Fruit fly (Drosophila melanogaster) whole organism, embryonic: Measurements from ENCODE around the gene heix.

Experiments
- B-H1 ChIP-seq: fragments of 200-800 bp; sonication (Bioruptor generic); IDR thresholded peaks from 3 replicates; pipeline ENCODE4 v1.3.6; 2022; ENCODE audit warnings: missing biosample characterization, missing genetic modification characterization
- BtbVII ChIP-seq: fragments of 200-800 bp; sonication (Bioruptor generic); optimal IDR thresholded peaks from 3 replicates; lab custom pipeline; 2017; ENCODE audit warnings: missing biosample characterization, mild to moderate bottlenecking, missing genetic modification characterization
- CG10366 ChIP-seq: fragments of 200-800 bp; sonication (Bioruptor generic); IDR thresholded peaks from 2 replicates; pipeline ENCODE4 v1.3.6; 2022; ENCODE audit warnings: missing biosample characterization, missing genetic modification characterization
- CG11093 ChIP-seq: fragments of 200-800 bp; sonication (Bioruptor generic); IDR thresholded peaks from 3 replicates; pipeline ENCODE4 v1.3.6; 2022; ENCODE audit warnings: missing biosample characterization, missing genetic modification characterization
- CG11398 ChIP-seq: fragments of 200-800 bp; sonication (Bioruptor generic); optimal IDR thresholded peaks from 2 replicates; lab custom pipeline; 2016; ENCODE audit warnings: missing biosample characterization, missing genetic modification characterization
- CG11723 ChIP-seq: fragments of 200-800 bp; sonication (Bioruptor generic); optimal IDR thresholded peaks from 2 replicates; lab custom pipeline; 2017; ENCODE audit warnings: missing biosample characterization, mild to moderate bottlenecking, missing genetic modification characterization
- CG12155 ChIP-seq: fragments of 200-800 bp; sonication (Bioruptor generic); optimal IDR thresholded peaks from 3 replicates; lab custom pipeline; 2016; ENCODE audit warnings: missing biosample characterization, missing genetic modification characterization
- CG12942 ChIP-seq: fragments of 200-800 bp; sonication (Bioruptor generic); optimal IDR thresholded peaks from 3 replicates; lab custom pipeline; 2016; ENCODE audit warnings: missing biosample characterization, missing genetic modification characterization
- CG13287 ChIP-seq: fragments of 200-800 bp; sonication (Bioruptor generic); IDR thresholded peaks from 2 replicates; pipeline ENCODE4 v1.3.6; 2022; ENCODE audit warnings: missing biosample characterization, missing genetic modification characterization; ENCODE audit not compliant: partially characterized antibody
- CG14050 ChIP-seq: fragments of 200-800 bp; sonication (Bioruptor generic); IDR thresholded peaks from 3 replicates; pipeline ENCODE4 v1.3.6; 2022; ENCODE audit warnings: missing biosample characterization, missing genetic modification characterization
- CG15479 ChIP-seq: fragments of 200-800 bp; sonication (Bioruptor generic); optimal IDR thresholded peaks from 3 replicates; lab custom pipeline; 2019; ENCODE audit warnings: missing biosample characterization, mild to moderate bottlenecking, missing genetic modification characterization, moderate library complexity
- CG16779 ChIP-seq: fragments of 200-800 bp; sonication (Bioruptor generic); IDR thresholded peaks from 2 replicates; pipeline ENCODE4 v1.3.6; 2022; ENCODE audit warnings: missing biosample characterization, missing genetic modification characterization
- CG16863 ChIP-seq: fragments of 200-800 bp; sonication (Bioruptor generic); optimal IDR thresholded peaks from 3 replicates; lab custom pipeline; 2016; ENCODE audit warnings: missing biosample characterization, missing genetic modification characterization
- CG18262 ChIP-seq: fragments of 200-800 bp; optimal IDR thresholded peaks from 3 replicates; lab custom pipeline; 2019; ENCODE audit warnings: missing biosample characterization, mild to moderate bottlenecking, missing genetic modification characterization, moderate library complexity
- CG1832 ChIP-seq: fragments of 200-800 bp; sonication (Bioruptor generic); optimal IDR thresholded peaks from 2 replicates; lab custom pipeline; 2017; ENCODE audit warnings: missing biosample characterization, mild to moderate bottlenecking, missing genetic modification characterization, inconsistent platforms
- CG18619 ChIP-seq: fragments of 200-800 bp; sonication (Bioruptor generic); optimal IDR thresholded peaks from 3 replicates; lab custom pipeline; 2017; ENCODE audit warnings: missing biosample characterization, mild to moderate bottlenecking, missing genetic modification characterization
- CG43689 ChIP-seq: fragments of 200-800 bp; sonication (Bioruptor generic); IDR thresholded peaks from 2 replicates; pipeline ENCODE4 v1.3.6; 2022; ENCODE audit warnings: missing biosample characterization, missing genetic modification characterization
- CG5953 ChIP-seq: fragments of 200-800 bp; sonication (Bioruptor generic); IDR thresholded peaks from 2 replicates; pipeline ENCODE4 v1.3.6; 2022; ENCODE audit warnings: missing biosample characterization, missing genetic modification characterization
- CG6813 ChIP-seq: fragments of 200-800 bp; sonication (Bioruptor generic); optimal IDR thresholded peaks from 2 replicates; lab custom pipeline; 2017; ENCODE audit warnings: missing biosample characterization, missing genetic modification characterization, mild to moderate bottlenecking, moderate library complexity, missing genetic modification reagents
- CG7928 ChIP-seq: fragments of 200-800 bp; sonication (Bioruptor generic); optimal IDR thresholded peaks from 2 replicates; lab custom pipeline; 2017; ENCODE audit warnings: missing biosample characterization, mild to moderate bottlenecking, missing genetic modification characterization
- CG9215 ChIP-seq: fragments of 200-800 bp; sonication (Bioruptor generic); IDR thresholded peaks from 2 replicates; pipeline ENCODE4 v1.3.6; 2022; ENCODE audit warnings: missing biosample characterization, missing genetic modification characterization
- CG9609 ChIP-seq: fragments of 200-800 bp; sonication (Bioruptor generic); optimal IDR thresholded peaks from 3 replicates; lab custom pipeline; 2016; ENCODE audit warnings: missing biosample characterization, missing genetic modification characterization
- CoRest ChIP-seq: fragments of 200-800 bp; sonication (Bioruptor generic); optimal IDR thresholded peaks from 3 replicates; lab custom pipeline; 2018; ENCODE audit warnings: missing biosample characterization, mild to moderate bottlenecking, missing genetic modification characterization, moderate library complexity
- Dref ChIP-seq: fragments of 200-800 bp; sonication (Bioruptor generic); IDR thresholded peaks from 2 replicates; pipeline ENCODE4 v1.3.6; 2022; ENCODE audit warnings: missing biosample characterization, missing genetic modification characterization
- Drgx ChIP-seq: fragments of 200-800 bp; sonication (Bioruptor generic); IDR thresholded peaks from 2 replicates; pipeline ENCODE4 v1.3.6; 2022; ENCODE audit warnings: missing biosample characterization, missing genetic modification characterization
- H15 ChIP-seq: fragments of 200-800 bp; sonication (Bioruptor generic); IDR thresholded peaks from 3 replicates; pipeline ENCODE4 v1.3.6; 2022; ENCODE audit warnings: missing biosample characterization, missing genetic modification characterization
- HmgD ChIP-seq: fragments of 200-800 bp; sonication (Bioruptor generic); optimal IDR thresholded peaks from 3 replicates; lab custom pipeline; 2016; ENCODE audit warnings: missing biosample characterization, missing genetic modification characterization
- Hmr ChIP-seq: fragments of 200-800 bp; sonication (Bioruptor generic); optimal IDR thresholded peaks from 3 replicates; lab custom pipeline; 2017; ENCODE audit warnings: mild to moderate bottlenecking, missing biosample characterization, missing genetic modification reagents, missing genetic modification characterization
- Kr ChIP-seq: fragments of 200-800 bp; sonication (Bioruptor generic); optimal IDR thresholded peaks from 2 replicates; lab custom pipeline; 2017; ENCODE audit warnings: missing biosample characterization, mild to moderate bottlenecking, missing genetic modification characterization
- Lpt ChIP-seq: fragments of >200 bp; optimal IDR thresholded peaks from 2 replicates; lab custom pipeline; 2018; ENCODE audit warnings: missing biosample characterization, missing genetic modification characterization
- NC2β ChIP-seq: fragments of 200-800 bp; sonication (Bioruptor generic); optimal IDR thresholded peaks from 2 replicates; lab custom pipeline; 2016; ENCODE audit warnings: missing biosample characterization, missing genetic modification characterization
- Nf-YA ChIP-seq: fragments of 200-800 bp; sonication (Bioruptor generic); IDR thresholded peaks from 2 replicates; pipeline ENCODE4 v1.3.6; 2022; ENCODE audit warnings: missing biosample characterization, missing genetic modification characterization
- Pdp1 ChIP-seq, 2 experiments: fragments of 200-800 bp; sonication (Bioruptor generic); optimal IDR thresholded peaks; 3 replicates each; lab custom pipeline; 2016; ENCODE audit warnings: missing biosample characterization in 2 of 2, missing genetic modification characterization in 2 of 2, mild to moderate bottlenecking in 1 of 2, moderate library complexity in 1 of 2
- TFAM ChIP-seq: fragments of 200-800 bp; sonication (Bioruptor generic); optimal IDR thresholded peaks from 2 replicates; lab custom pipeline; 2017; ENCODE audit warnings: missing biosample characterization, missing genetic modification characterization, inconsistent platforms
- ab ChIP-seq: fragments of 200-800 bp; sonication (Bioruptor generic); optimal IDR thresholded peaks from 2 replicates; lab custom pipeline; 2016; ENCODE audit warnings: missing biosample characterization, missing genetic modification characterization
- caup ChIP-seq: fragments of 200-800 bp; sonication (Bioruptor generic); optimal IDR thresholded peaks from 3 replicates; lab custom pipeline; 2017; ENCODE audit warnings: missing biosample characterization, mild to moderate bottlenecking, missing genetic modification characterization, moderate library complexity; ENCODE audit not compliant: severe bottlenecking
- jumu ChIP-seq: fragments of 200-800 bp; sonication (Bioruptor generic); optimal IDR thresholded peaks from 3 replicates; lab custom pipeline; 2016; ENCODE audit warnings: missing biosample characterization, missing genetic modification characterization
- knrl ChIP-seq: fragments of 200-800 bp; sonication (Bioruptor generic); IDR thresholded peaks from 3 replicates; pipeline ENCODE4 v1.3.6; 2022; ENCODE audit warnings: missing biosample characterization, missing genetic modification characterization; ENCODE audit not compliant: partially characterized antibody
- lmd ChIP-seq: fragments of 200-800 bp; sonication (Bioruptor generic); IDR thresholded peaks from 2 replicates; pipeline ENCODE4 v1.3.6; 2022; ENCODE audit warnings: missing biosample characterization, missing genetic modification characterization
- pb ChIP-seq: fragments of 200-800 bp; sonication (Bioruptor generic); optimal IDR thresholded peaks from 3 replicates; lab custom pipeline; 2016; ENCODE audit warnings: missing biosample characterization, missing genetic modification characterization
- pros ChIP-seq: fragments of 200-800 bp; sonication (Bioruptor generic); optimal IDR thresholded peaks from 3 replicates; lab custom pipeline; 2019; ENCODE audit warnings: missing biosample characterization, mild to moderate bottlenecking, missing genetic modification characterization, moderate library complexity
- repo ChIP-seq: fragments of 200-800 bp; sonication (Bioruptor generic); optimal IDR thresholded peaks from 2 replicates; lab custom pipeline; 2016; ENCODE audit warnings: missing biosample characterization, missing genetic modification characterization
- sob ChIP-seq: fragments of 200-800 bp; sonication (Bioruptor generic); IDR thresholded peaks from 2 replicates; pipeline ENCODE4 v1.3.6; 2022; ENCODE audit warnings: missing biosample characterization, missing genetic modification characterization
- tna ChIP-seq: fragments of 200-800 bp; sonication (Bioruptor generic); IDR thresholded peaks from 2 replicates; pipeline ENCODE4 v1.3.6; 2022; ENCODE audit warnings: missing biosample characterization, missing genetic modification characterization; ENCODE audit not compliant: partially characterized antibody
- unpg ChIP-seq: fragments of 200-800 bp; sonication (Bioruptor generic); optimal IDR thresholded peaks from 3 replicates; lab custom pipeline; 2018; ENCODE audit warnings: missing biosample characterization, mild to moderate bottlenecking, missing genetic modification characterization, moderate library complexity
- usp ChIP-seq: fragments of >200 bp; optimal IDR thresholded peaks from 2 replicates; lab custom pipeline; 2017; ENCODE audit warnings: missing biosample characterization, missing genetic modification characterization
- wek ChIP-seq: fragments of 200-800 bp; sonication (Bioruptor generic); optimal IDR thresholded peaks from 3 replicates; lab custom pipeline; 2018; ENCODE audit warnings: missing biosample characterization, mild to moderate bottlenecking, missing genetic modification characterization, moderate library complexity
- yki ChIP-seq: fragments of >200 bp; optimal IDR thresholded peaks from 3 replicates; lab custom pipeline; 2018
- zfh1 ChIP-seq: fragments of 200-800 bp; sonication (Bioruptor generic); IDR thresholded peaks from 3 replicates; pipeline ENCODE4 v1.3.6; 2022; ENCODE audit warnings: missing biosample characterization, missing genetic modification characterization

heix gene

DNA sequence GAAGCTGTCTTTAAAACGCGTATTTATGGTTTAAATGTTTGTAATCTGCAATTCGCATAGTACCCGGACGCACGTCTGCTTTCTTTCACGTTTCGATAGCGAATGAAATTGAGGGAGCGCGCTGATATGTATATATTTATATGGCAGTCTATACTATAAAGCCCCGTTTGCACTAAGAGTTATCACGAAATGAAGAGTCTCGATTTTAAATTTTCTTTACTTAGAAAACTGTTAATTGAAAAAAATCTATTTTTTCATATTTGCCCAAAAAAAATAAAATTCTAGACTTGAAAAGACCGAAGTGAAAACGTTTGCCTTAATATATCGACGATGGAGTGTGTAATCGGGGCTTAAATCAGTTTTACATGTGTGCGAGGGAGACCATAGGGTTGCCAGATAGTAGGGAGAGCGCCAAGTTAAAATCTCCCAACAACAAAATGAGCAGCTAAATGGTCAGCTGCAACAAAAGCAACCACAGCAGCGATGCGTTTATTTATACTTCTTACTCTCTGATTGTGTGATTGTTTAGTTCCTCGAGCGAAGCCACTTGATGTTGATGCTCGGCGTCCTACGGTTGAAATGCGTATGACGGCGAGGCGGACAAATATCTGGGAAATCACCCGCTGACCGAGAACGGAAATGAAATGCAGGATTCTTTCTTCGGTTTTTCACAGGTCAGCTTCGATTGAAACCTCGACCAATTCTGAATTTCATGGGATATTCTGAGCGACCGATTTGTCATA, 26.0 kb upstream of the heix start, which contains the start of gene cact (continued):
- TF ChIP-seq BtbVII (GFP tag; lab: Kevin White, UChicago) (peak; percentile 88), CoRest (tag; lab: Kevin White, UChicago) (peak; percentile 92), unpg (GFP tag; lab: Kevin White, UChicago) (peak; percentile 95), CG9215 (GFP tag; lab: Robert Waterston, UW) (peak; percentile 85), CG43689 (GFP tag; lab: Robert Waterston, UW) (no peak; the same call in none of the 2 replicates), CG9609 (GFP tag; lab: Kevin White, UChicago) (peak; percentile 94), CG7928 (GFP tag; lab: Kevin White, UChicago) (peak; percentile 71), CG15479 (GFP tag; lab: Kevin White, UChicago) (no peak), Kr (GFP tag; lab: Kevin White, UChicago) (no peak), caup (GFP tag; lab: Kevin White, UChicago) (peak; percentile 89), lmd (GFP tag; lab: Robert Waterston, UW) (peak; percentile 92), yki (lab: Kevin White, UChicago) (no peak), usp (GFP tag; lab: Kevin White, UChicago) (no peak), CG10366 (peak; percentile 89), CG11723 (peak; percentile 82), CG18619 (GFP tag; lab: Kevin White, UChicago) (peak; percentile 90), CG12942 (peak; percentile 90), Drgx (GFP tag; lab: Robert Waterston, UW) (peak; percentile 91), tna (GFP tag; lab: Robert Waterston, UW) (no peak), knrl (GFP tag; lab: Robert Waterston, UW) (peak; percentile 75), Nf-YA (GFP tag; lab: Robert Waterston, UW) (peak; percentile 72; the same call in 1 of the 2 replicates), Pdp1 (GFP tag; optimal IDR thresholded peaks at IDR 0.05; lab: Kevin White, UChicago) (peak; percentile 92 to 94), CG11398 (GFP tag; lab: Kevin White, UChicago) (peak; percentile 91), CG12155 (GFP tag; lab: Kevin White, UChicago) (peak; percentile 95), sob (GFP tag; lab: Robert Waterston, UW) (peak; percentile 93), repo (GFP tag; lab: Kevin White, UChicago) (peak; percentile 91), TFAM (GFP tag; lab: Kevin White, UChicago) (peak; percentile 53), pros (GFP tag; lab: Kevin White, UChicago) (peak; percentile 8), CG16779 (GFP tag; lab: Robert Waterston, UW) (peak; percentile 68; the same call in 1 of the 2 replicates), CG16863 (GFP tag; lab: Kevin White, UChicago) (peak; percentile 89), Dref (GFP tag; lab: Robert Waterston, UW) (no peak), zfh1 (GFP tag; lab: Robert Waterston, UW) (peak; percentile 91), CG5953 (GFP tag; lab: Robert Waterston, UW) (peak; percentile 24; the same call in 1 of the 2 replicates), pb (GFP tag; lab: Kevin White, UChicago) (peak; percentile 73), CG14050 (GFP tag; lab: Robert Waterston, UW) (peak; percentile 86), CG13287 (GFP tag; lab: Robert Waterston, UW) (peak; percentile 68), Lpt (no peak), HmgD (GFP tag; lab: Kevin White, UChicago) (peak; percentile 93), ab (GFP tag; lab: Kevin White, UChicago) (peak; percentile 47), NC2β (GFP tag; lab: Kevin White, UChicago) (peak; percentile 95), Hmr (peak; percentile 93), CG6813 (GFP tag; lab: Kevin White, UChicago) (peak; percentile 85), B-H1 (peak; percentile 80), CG18262 (tag; lab: Kevin White, UChicago) (peak; percentile 94), H15 (GFP tag; lab: Robert Waterston, UW) (peak; percentile 88; the same call in 2 of the 3 replicates), CG1832 (GFP tag; lab: Kevin White, UChicago) (no peak), CG11093 (GFP tag; lab: Robert Waterston, UW) (peak; percentile 77), jumu (GFP tag; lab: Kevin White, UChicago) (peak; percentile 94), wek (peak; percentile 64)
